Worm (Caenorhabditis elegans): Measurements from ENCODE around the gene F59A7.11.

The F59A7.11 gene

ce11 chrV:2013824-2014223 lies at the start of gene F59A7.11:
Gene F59A7.11 (minus strand): TSS chrV:2013924.
- TF ChIP-seq lin-54 (GFP tag; optimal IDR thresholded peaks at IDR 0.05), result no peak
- TF ChIP-seq F49E8.2 (tag; optimal IDR thresholded peaks at IDR 0.05; ENCODE audit: insufficient read depth), result no peak
- no peak for TF ChIP-seq nfya-2 (GFP tag; IDR thresholded peaks at IDR 0.05)
- TF ChIP-seq zim-3 (tag; optimal IDR thresholded peaks at IDR 0.05), result no peak
- no peak for TF ChIP-seq F37B4.10 (GFP tag; IDR thresholded peaks at IDR 0.05)
- no peak for TF ChIP-seq Y56A3A.18 (GFP tag; IDR thresholded peaks at IDR 0.05)
- no peak for TF ChIP-seq snpc-4 (GFP tag; optimal IDR thresholded peaks at IDR 0.05)
- TF ChIP-seq snpc-4 (tag; optimal IDR thresholded peaks at IDR 0.05), result no peak
- TF ChIP-seq pha-4 (tag; optimal IDR thresholded peaks at IDR 0.05), result no peak
- no peak for TF ChIP-seq F33H1.4 (GFP tag; IDR thresholded peaks at IDR 0.05)
- TF ChIP-seq rcor-1 (GFP tag; IDR thresholded peaks at IDR 0.05), result no peak
- TF ChIP-seq snpc-3.4 (tag; optimal IDR thresholded peaks at IDR 0.05), result no peak
- TF ChIP-seq K12H6.12 (tag; optimal IDR thresholded peaks at IDR 0.05), result no peak
- TF ChIP-seq let-526 (GFP tag; IDR thresholded peaks at IDR 0.05), result no peak
- TF ChIP-seq T26A5.8 (tag; optimal IDR thresholded peaks at IDR 0.05), result no peak

- no peak for TF ChIP-seq K11D2.4 (GFP tag; IDR thresholded peaks at IDR 0.05)
- peak; percentile 79; the same call in 1 of the 2 replicates for TF ChIP-seq cebp-1 (GFP tag; IDR thresholded peaks at IDR 0.05)
- peak; percentile 89 for TF ChIP-seq cebp-1 (tag; optimal IDR thresholded peaks at IDR 0.05)
Measured at ce11 chrV:2057324-2057723, 43.6 kb upstream of the F59A7.11 start, which contains the start of gene comt-3. Gene comt-3 (plus strand): TSS chrV:2057537.

- TF ChIP-seq nhr-80 (tag; optimal IDR thresholded peaks at IDR 0.05) (peak; percentile 60), zfh-2 (GFP tag; conservative IDR thresholded peaks at IDR 0.05) (no peak), cebp-1 (GFP tag; IDR thresholded peaks at IDR 0.05) (no peak; the same call in 1 of the 2 replicates), cebp-1 (tag; optimal IDR thresholded peaks at IDR 0.05) (peak; percentile 61)
Measured at ce11 chrV:2055765-2056504, 42.2 kb upstream of the F59A7.11 start.

- no peak for TF ChIP-seq T26A5.8 (tag; optimal IDR thresholded peaks at IDR 0.05)
- no peak for TF ChIP-seq efl-1 (GFP tag; optimal IDR thresholded peaks at IDR 0.05)
- TF ChIP-seq cebp-1 (GFP tag; IDR thresholded peaks at IDR 0.05), result no peak
- no peak for TF ChIP-seq cebp-1 (tag; optimal IDR thresholded peaks at IDR 0.05)
- no peak for TF ChIP-seq ceh-100 (GFP tag; IDR thresholded peaks at IDR 0.05)
- no peak for TF ChIP-seq ztf-3 (GFP tag; optimal IDR thresholded peaks at IDR 0.05)
- no peak for TF ChIP-seq lsl-1 (GFP tag; optimal IDR thresholded peaks at IDR 0.05)
- TF ChIP-seq lag-1 (GFP tag; IDR thresholded peaks at IDR 0.05), result no peak
- TF ChIP-seq sea-2 (GFP tag; IDR thresholded peaks at IDR 0.05), result no peak
- no peak for TF ChIP-seq ekl-4 (GFP tag; IDR thresholded peaks at IDR 0.05)
- no peak for TF ChIP-seq xnd-1 (tag; optimal IDR thresholded peaks at IDR 0.05)
- no peak for TF ChIP-seq F39B2.1 (GFP tag; IDR thresholded peaks at IDR 0.05)
- no peak for TF ChIP-seq lin-40 (tag; optimal IDR thresholded peaks at IDR 0.05)
- TF ChIP-seq hlh-26 (GFP tag; conservative IDR thresholded peaks at IDR 0.05), result no peak
- no peak for TF ChIP-seq hlh-12 (tag; optimal IDR thresholded peaks at IDR 0.05)
Measured at ce11 chrV:2054254-2054653, 40.5 kb upstream of the F59A7.11 start.

ce11 chrV:2053509-2053908 lies 39.8 kb upstream of the F59A7.11 start, which contains the start of gene comt-5:
Gene comt-5 (minus strand): TSS chrV:2053609.
- TF ChIP-seq F33H1.4 (GFP tag; IDR thresholded peaks at IDR 0.05) (no peak), egl-18 (GFP tag; IDR thresholded peaks at IDR 0.05) (no peak), akir-1 (GFP tag; optimal IDR thresholded peaks at IDR 0.05) (no peak), hrde-1 (tag; optimal IDR thresholded peaks at IDR 0.05; ENCODE audit: borderline replicate concordance) (no peak), mxl-1 (tag; optimal IDR thresholded peaks at IDR 0.05) (no peak), C06A6.2 (GFP tag; conservative IDR thresholded peaks at IDR 0.05) (no peak), F23B12.7 (tag; optimal IDR thresholded peaks at IDR 0.05; ENCODE audit: insufficient read depth) (no peak), ceh-58 (GFP tag; IDR thresholded peaks at IDR 0.05) (no peak)
